Worm (Caenorhabditis elegans) whole organism, mixed stage, embryonic: ENCODE results near the gene srz-97.

Experiments
- M03D4.4 ChIP-seq: sonication (generic microtip); optimal IDR thresholded peaks from 2 replicates; lab custom pipeline; 2017; ENCODE audit warnings: mild to moderate bottlenecking, missing genetic modification characterization, missing compliant biosample characterization
- bed-3 ChIP-seq: fragments of 200-800 bp; sonication (Bioruptor generic); optimal IDR thresholded peaks from 3 replicates; lab custom pipeline; 2018; ENCODE audit warnings: mild to moderate bottlenecking, missing genetic modification characterization, moderate library complexity, missing compliant biosample characterization
- blmp-1 ChIP-seq: fragments of 150-350 bp; optimal IDR thresholded peaks from 2 replicates; lab custom pipeline; 2014; ENCODE audit warnings: missing biosample characterization, missing genetic modification characterization
- ceh-39 ChIP-seq: fragments of 150-350 bp; optimal IDR thresholded peaks from 2 replicates; lab custom pipeline; 2014; ENCODE audit warnings: missing biosample characterization, missing genetic modification characterization
- ceh-43 ChIP-seq: fragments of 200-800 bp; sonication (Bioruptor generic); optimal IDR thresholded peaks from 2 replicates; lab custom pipeline; 2018; ENCODE audit warnings: mild to moderate bottlenecking, missing genetic modification characterization, moderate library complexity, missing compliant biosample characterization
- ceh-83 ChIP-seq: fragments of 200-800 bp; sonication (Bioruptor generic); optimal IDR thresholded peaks from 2 replicates; lab custom pipeline; 2018; ENCODE audit warnings: mild to moderate bottlenecking, missing genetic modification characterization, missing compliant biosample characterization
- ces-1 ChIP-seq: fragments of 150-350 bp; optimal IDR thresholded peaks from 2 replicates; lab custom pipeline; 2014; ENCODE audit warnings: missing biosample characterization, missing genetic modification reagents, missing genetic modification characterization
- cnd-1 ChIP-seq: fragments of 200-800 bp; sonication (Bioruptor generic); optimal IDR thresholded peaks from 2 replicates; lab custom pipeline; 2018; ENCODE audit warnings: mild to moderate bottlenecking, missing genetic modification characterization, missing compliant biosample characterization
- drap-1 ChIP-seq: fragments of 200-800 bp; sonication (Bioruptor generic); optimal IDR thresholded peaks from 3 replicates; lab custom pipeline; 2018; ENCODE audit warnings: mild to moderate bottlenecking, missing genetic modification characterization, missing compliant biosample characterization
- elt-1 ChIP-seq: sonication (generic microtip); optimal IDR thresholded peaks from 2 replicates; lab custom pipeline; 2017; ENCODE audit warnings: missing genetic modification characterization, mild to moderate bottlenecking, missing compliant biosample characterization, antibody characterized with exemption, moderate library complexity, borderline replicate concordance; ENCODE audit not compliant: insufficient read depth
- elt-3 ChIP-seq: fragments of 150-350 bp; optimal IDR thresholded peaks from 2 replicates; lab custom pipeline; 2014; ENCODE audit warnings: missing biosample characterization, missing genetic modification characterization
- ham-2 ChIP-seq: fragments of 200-800 bp; sonication (Bioruptor generic); optimal IDR thresholded peaks from 2 replicates; lab custom pipeline; 2018; ENCODE audit warnings: mild to moderate bottlenecking, missing genetic modification characterization, missing compliant biosample characterization
- hlh-1 ChIP-seq: fragments of 150-350 bp; optimal IDR thresholded peaks from 2 replicates; lab custom pipeline; 2014; ENCODE audit warnings: missing biosample characterization, missing genetic modification reagents, missing genetic modification characterization
- lin-32 ChIP-seq: fragments of 200-800 bp; sonication (Bioruptor generic); optimal IDR thresholded peaks from 2 replicates; lab custom pipeline; 2018; ENCODE audit warnings: mild to moderate bottlenecking, missing genetic modification characterization, missing compliant biosample characterization
- lsy-2 ChIP-seq: fragments of 150-350 bp; optimal IDR thresholded peaks from 2 replicates; lab custom pipeline; 2014; ENCODE audit warnings: missing biosample characterization, missing genetic modification characterization
- mab-5 ChIP-seq: fragments of 150-350 bp; optimal IDR thresholded peaks from 2 replicates; lab custom pipeline; 2014; ENCODE audit warnings: missing biosample characterization, missing genetic modification characterization
- mep-1 ChIP-seq: fragments of 150-350 bp; optimal IDR thresholded peaks from 2 replicates; lab custom pipeline; 2017; ENCODE audit warnings: missing biosample characterization, missing genetic modification reagents, missing genetic modification characterization, inconsistent platforms
- mls-2 ChIP-seq: sonication (generic microtip); optimal IDR thresholded peaks from 2 replicates; lab custom pipeline; 2016; ENCODE audit warnings: mild to moderate bottlenecking, missing genetic modification characterization, moderate library complexity, missing compliant biosample characterization
- nhr-12 ChIP-seq: fragments of 150-350 bp; optimal IDR thresholded peaks from 2 replicates; lab custom pipeline; 2014; ENCODE audit warnings: missing biosample characterization, missing genetic modification characterization
- nhr-2 ChIP-seq: fragments of 150-350 bp; optimal IDR thresholded peaks from 2 replicates; lab custom pipeline; 2014; ENCODE audit warnings: missing biosample characterization, missing genetic modification characterization
- nhr-28 ChIP-seq: fragments of 150-350 bp; optimal IDR thresholded peaks from 2 replicates; lab custom pipeline; 2014; ENCODE audit warnings: missing biosample characterization, missing genetic modification characterization
- pha-4 ChIP-seq: fragments of 150-350 bp; optimal IDR thresholded peaks from 2 replicates; lab custom pipeline; 2018; ENCODE audit warnings: missing biosample characterization, missing genetic modification reagents, missing genetic modification characterization
- sem-2 ChIP-seq: fragments of 200-800 bp; sonication (Bioruptor generic); optimal IDR thresholded peaks from 2 replicates; lab custom pipeline; 2018; ENCODE audit warnings: mild to moderate bottlenecking, missing genetic modification characterization, missing compliant biosample characterization
- snpc-4 ChIP-seq: fragments of 150-350 bp; optimal IDR thresholded peaks from 2 replicates; lab custom pipeline; 2014; ENCODE audit warnings: missing biosample characterization, missing genetic modification characterization
- sptf-1 ChIP-seq: sonication (generic microtip); optimal IDR thresholded peaks from 2 replicates; lab custom pipeline; 2017; ENCODE audit warnings: mild to moderate bottlenecking, missing genetic modification characterization, moderate library complexity, missing compliant biosample characterization
- tbx-8 ChIP-seq: fragments of 200-800 bp; sonication (Bioruptor generic); optimal IDR thresholded peaks from 2 replicates; lab custom pipeline; 2018; ENCODE audit warnings: mild to moderate bottlenecking, missing genetic modification characterization, moderate library complexity, missing compliant biosample characterization
- unc-39 ChIP-seq: fragments of 150-350 bp; optimal IDR thresholded peaks from 2 replicates; lab custom pipeline; 2014; ENCODE audit warnings: missing biosample characterization, missing genetic modification characterization
- unc-62 ChIP-seq: fragments of 150-350 bp; optimal IDR thresholded peaks from 2 replicates; lab custom pipeline; 2014; ENCODE audit warnings: missing biosample characterization, missing genetic modification reagents, missing genetic modification characterization
- zip-8 ChIP-seq: fragments of 150-350 bp; optimal IDR thresholded peaks from 2 replicates; lab custom pipeline; 2014; ENCODE audit warnings: missing biosample characterization, missing genetic modification characterization
- ztf-11 ChIP-seq: fragments of 150-350 bp; optimal IDR thresholded peaks from 2 replicates; lab custom pipeline; 2014; ENCODE audit warnings: missing biosample characterization, missing genetic modification characterization

Gene srz-97

DNA sequence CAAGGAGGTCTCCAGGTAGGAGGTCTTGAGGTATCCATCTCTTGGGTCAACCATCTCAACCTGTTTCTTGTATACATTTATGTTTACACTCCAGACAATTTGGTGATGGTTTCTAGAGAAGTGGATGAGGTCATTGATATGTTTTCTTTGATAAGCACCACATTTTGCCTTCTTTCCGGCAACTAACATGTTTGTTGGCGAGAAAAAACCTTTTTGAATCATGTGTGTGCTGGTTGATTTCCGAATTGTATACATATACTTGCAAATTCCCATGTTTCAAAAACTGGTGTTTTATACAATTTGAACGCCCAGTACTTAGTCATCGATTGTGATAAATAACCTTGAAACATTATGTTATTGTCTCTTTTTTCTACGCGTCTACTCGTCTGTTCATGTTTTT lies 36.1 kb upstream of the srz-97 start:
- TF ChIP-seq ceh-43 (GFP tag; lab: Kevin White, UChicago) = no peak
- no peak for TF ChIP-seq sem-2 (GFP tag; lab: Kevin White, UChicago)
- no peak for TF ChIP-seq mep-1 (tag; lab: Kevin White, UChicago)
- TF ChIP-seq elt-1 (tag; lab: Kevin White, UChicago) = no peak
- TF ChIP-seq ztf-11 = no peak
- TF ChIP-seq mls-2 = no peak

ce11 chrV:14503065-14503464 lies 35.0 kb upstream of the srz-97 start:
- TF ChIP-seq lsy-2 (tag; lab: Kevin White, UChicago) (no peak), mls-2 (no peak), nhr-12 (tag; lab: Kevin White, UChicago) (no peak), bed-3 (GFP tag; lab: Kevin White, UChicago) (no peak), sem-2 (GFP tag; lab: Kevin White, UChicago) (no peak), nhr-28 (no peak), lin-32 (GFP tag; lab: Kevin White, UChicago) (no peak), ceh-83 (GFP tag; lab: Kevin White, UChicago) (no peak), mab-5 (tag; lab: Kevin White, UChicago) (no peak), mep-1 (tag; lab: Kevin White, UChicago) (no peak), M03D4.4 (tag; lab: Kevin White, UChicago) (no peak), unc-62 (GFP tag; lab: Kevin White, UChicago) (no peak), ham-2 (GFP tag; lab: Kevin White, UChicago) (no peak), ces-1 (GFP tag; lab: Kevin White, UChicago) (no peak), tbx-8 (GFP tag; lab: Kevin White, UChicago) (no peak), blmp-1 (no peak)

ce11 chrV:14501136-14501535 lies 33.1 kb upstream of the srz-97 start, which contains the start of gene R02D5.24:
TSS of gene R02D5.24 (plus strand) at chrV:14501340.
- TF ChIP-seq ceh-83 (GFP tag; lab: Kevin White, UChicago) (no peak), ham-2 (GFP tag; lab: Kevin White, UChicago) (no peak), ceh-39 (tag; lab: Kevin White, UChicago) (no peak), elt-1 (tag; lab: Kevin White, UChicago) (no peak), nhr-2 (tag; lab: Kevin White, UChicago) (peak; percentile 99), nhr-12 (tag; lab: Kevin White, UChicago) (no peak), sptf-1 (tag; lab: Kevin White, UChicago) (peak; percentile 32), drap-1 (GFP tag; lab: Kevin White, UChicago) (peak; percentile 73), bed-3 (GFP tag; lab: Kevin White, UChicago) (no peak), hlh-1 (tag; lab: Kevin White, UChicago) (peak; percentile 10), mep-1 (tag; lab: Kevin White, UChicago) (no peak), unc-39 (tag; lab: Kevin White, UChicago) (no peak), cnd-1 (peak; percentile 56), M03D4.4 (tag; lab: Kevin White, UChicago) (no peak), zip-8 (tag; lab: Kevin White, UChicago) (peak; percentile 81), elt-3 (no peak), mls-2 (no peak), mab-5 (tag; lab: Kevin White, UChicago) (no peak), sem-2 (GFP tag; lab: Kevin White, UChicago) (no peak), pha-4 (no peak)

ce11 chrV:14500554-14500953 lies 32.5 kb upstream of the srz-97 start:
- no peak for TF ChIP-seq mep-1 (tag; lab: Kevin White, UChicago)
- TF ChIP-seq nhr-28 = no peak
- TF ChIP-seq snpc-4 (tag; lab: Kevin White, UChicago) = no peak
- TF ChIP-seq elt-1 (tag; lab: Kevin White, UChicago) = no peak
- no peak for TF ChIP-seq blmp-1
- peak; percentile 15 for TF ChIP-seq ces-1 (GFP tag; lab: Kevin White, UChicago)
- no peak for TF ChIP-seq mls-2
